Fruit fly (Drosophila melanogaster) whole organism, embryonic: ENCODE measurements around the gene Prosalpha6.
A peak's percentile ranks its signal among the peaks of the same experiment; 100 is the strongest.

Source experiments
- ATbp ChIP-seq: fragments of 200-800 bp; sonication (Bioruptor generic); optimal IDR thresholded peaks from 2 replicates; lab custom pipeline; 2017; ENCODE audit warnings: missing biosample characterization, mild to moderate bottlenecking, missing genetic modification characterization, missing genetic modification reagents
- CG10543 ChIP-seq: fragments of 200-800 bp; sonication (Bioruptor generic); optimal IDR thresholded peaks from 3 replicates; lab custom pipeline; 2017; ENCODE audit warnings: missing biosample characterization, mild to moderate bottlenecking, missing genetic modification characterization, moderate library complexity
- CG11398 ChIP-seq: fragments of 200-800 bp; sonication (Bioruptor generic); optimal IDR thresholded peaks from 2 replicates; lab custom pipeline; 2016; ENCODE audit warnings: missing biosample characterization, missing genetic modification characterization
- CG14710 ChIP-seq: fragments of 200-800 bp; sonication (Bioruptor generic); optimal IDR thresholded peaks from 3 replicates; lab custom pipeline; 2019; ENCODE audit warnings: missing biosample characterization, mild to moderate bottlenecking, missing genetic modification characterization, moderate library complexity
- CG15479 ChIP-seq: fragments of 200-800 bp; sonication (Bioruptor generic); optimal IDR thresholded peaks from 3 replicates; lab custom pipeline; 2019; ENCODE audit warnings: missing biosample characterization, mild to moderate bottlenecking, missing genetic modification characterization, moderate library complexity
- CG17385 ChIP-seq: fragments of 200-800 bp; sonication (Bioruptor generic); optimal IDR thresholded peaks from 3 replicates; lab custom pipeline; 2018; ENCODE audit warnings: missing biosample characterization, mild to moderate bottlenecking, missing genetic modification characterization
- CG18011 ChIP-seq: fragments of 200-800 bp; sonication (Bioruptor generic); optimal IDR thresholded peaks from 2 replicates; lab custom pipeline; 2017; ENCODE audit warnings: missing biosample characterization, missing genetic modification characterization, mild to moderate bottlenecking, moderate library complexity, missing genotype
- CG18262 ChIP-seq: fragments of 200-800 bp; optimal IDR thresholded peaks from 3 replicates; lab custom pipeline; 2019; ENCODE audit warnings: missing biosample characterization, mild to moderate bottlenecking, missing genetic modification characterization, moderate library complexity
- CG18599 ChIP-seq: fragments of 200-800 bp; sonication (Bioruptor generic); optimal IDR thresholded peaks from 3 replicates; lab custom pipeline; 2017; ENCODE audit warnings: missing biosample characterization, missing genetic modification characterization, mild to moderate bottlenecking, moderate library complexity, missing genetic modification reagents
- CG2120 ChIP-seq: fragments of 200-800 bp; sonication (Bioruptor generic); optimal IDR thresholded peaks from 3 replicates; lab custom pipeline; 2016; ENCODE audit warnings: missing biosample characterization, missing genetic modification characterization
- CG2199 ChIP-seq: fragments of 200-800 bp; sonication (Bioruptor generic); IDR thresholded peaks from 3 replicates; pipeline ENCODE4 v1.3.6; 2022; ENCODE audit warnings: missing biosample characterization, missing genetic modification characterization
- CG32772 ChIP-seq: fragments of 200-800 bp; sonication (Bioruptor generic); IDR thresholded peaks from 2 replicates; pipeline ENCODE4 v1.3.6; 2022; ENCODE audit warnings: missing biosample characterization, missing genetic modification characterization
- CG33213 ChIP-seq: fragments of 200-800 bp; sonication (Bioruptor generic); optimal IDR thresholded peaks from 3 replicates; lab custom pipeline; 2016; ENCODE audit warnings: missing biosample characterization, missing genetic modification characterization
- CG3726 ChIP-seq: fragments of 200-800 bp; sonication (Bioruptor generic); IDR thresholded peaks from 3 replicates; pipeline ENCODE4, ENCODE4 v1.3.6; 2022; ENCODE audit warnings: missing biosample characterization, missing genetic modification characterization
- CG3995 ChIP-seq: fragments of 200-800 bp; sonication (Bioruptor generic); optimal IDR thresholded peaks from 3 replicates; lab custom pipeline; 2016; ENCODE audit warnings: missing biosample characterization, missing genetic modification characterization
- CG4424 ChIP-seq: fragments of 200-800 bp; sonication (Bioruptor generic); optimal IDR thresholded peaks from 3 replicates; lab custom pipeline; 2016; ENCODE audit warnings: missing biosample characterization, missing genetic modification characterization
- CG6175 ChIP-seq: fragments of 200-800 bp; sonication (Bioruptor generic); IDR thresholded peaks from 3 replicates; pipeline ENCODE4 v1.3.6; 2022; ENCODE audit warnings: missing biosample characterization, missing genetic modification characterization
- CG7556 ChIP-seq: fragments of 200-800 bp; sonication (Bioruptor generic); optimal IDR thresholded peaks from 2 replicates; lab custom pipeline; 2017; ENCODE audit warnings: missing biosample characterization, mild to moderate bottlenecking, missing genetic modification characterization
- CG7963 ChIP-seq: fragments of 200-800 bp; sonication (Bioruptor generic); IDR thresholded peaks from 3 replicates; pipeline ENCODE4 v1.3.6; 2022; ENCODE audit warnings: missing biosample characterization, missing genetic modification characterization; ENCODE audit not compliant: partially characterized antibody
- CHES-1-like ChIP-seq: fragments of 200-800 bp; sonication (Bioruptor generic); optimal IDR thresholded peaks from 2 replicates; lab custom pipeline; 2016; ENCODE audit warnings: missing biosample characterization, missing genetic modification characterization
- D19A ChIP-seq: fragments of 200-800 bp; optimal IDR thresholded peaks from 3 replicates; lab custom pipeline; 2019; ENCODE audit warnings: missing biosample characterization, mild to moderate bottlenecking, missing genetic modification characterization, moderate library complexity
- Dbx ChIP-seq: fragments of 200-800 bp; sonication (Bioruptor generic); IDR thresholded peaks from 3 replicates; pipeline ENCODE4 v1.3.6; 2022; ENCODE audit warnings: missing biosample characterization, missing genetic modification characterization
- Dll ChIP-seq: fragments of 200-800 bp; sonication (Bioruptor generic); IDR thresholded peaks from 4 replicates; pipeline ENCODE4 v1.3.6; 2022; ENCODE audit warnings: missing biosample characterization, missing genetic modification characterization; ENCODE audit not compliant: partially characterized antibody
- Dref ChIP-seq: fragments of 200-800 bp; sonication (Bioruptor generic); IDR thresholded peaks from 2 replicates; pipeline ENCODE4 v1.3.6; 2022; ENCODE audit warnings: missing biosample characterization, missing genetic modification characterization
- Ets97D ChIP-seq: fragments of 200-800 bp; sonication (Bioruptor generic); optimal IDR thresholded peaks from 3 replicates; lab custom pipeline; 2016; ENCODE audit warnings: missing biosample characterization, missing genetic modification characterization
- H15 ChIP-seq: fragments of 200-800 bp; sonication (Bioruptor generic); IDR thresholded peaks from 3 replicates; pipeline ENCODE4 v1.3.6; 2022; ENCODE audit warnings: missing biosample characterization, missing genetic modification characterization
- HLH3B ChIP-seq: fragments of 200-800 bp; sonication (Bioruptor generic); IDR thresholded peaks from 2 replicates; pipeline ENCODE4 v1.3.6; 2022; ENCODE audit warnings: missing biosample characterization, missing genetic modification characterization
- Hey ChIP-seq: fragments of 200-800 bp; sonication (Bioruptor generic); optimal IDR thresholded peaks from 3 replicates; lab custom pipeline; 2018; ENCODE audit warnings: missing biosample characterization, mild to moderate bottlenecking, missing genetic modification characterization
- Lpt ChIP-seq: fragments of >200 bp; optimal IDR thresholded peaks from 2 replicates; lab custom pipeline; 2018; ENCODE audit warnings: missing biosample characterization, missing genetic modification characterization
- Pdp1 ChIP-seq, 2 experiments: fragments of 200-800 bp; sonication (Bioruptor generic); optimal IDR thresholded peaks; 3 replicates each; lab custom pipeline; 2016; ENCODE audit warnings: missing biosample characterization in 2 of 2, missing genetic modification characterization in 2 of 2, mild to moderate bottlenecking in 1 of 2, moderate library complexity in 1 of 2
- Sin3A ChIP-seq: fragments of >200 bp; optimal IDR thresholded peaks from 2 replicates; lab custom pipeline; 2018
- Taf1 ChIP-seq: fragments of 200-800 bp; sonication (Bioruptor generic); IDR thresholded peaks from 2 replicates; pipeline ENCODE4 v1.3.6; 2022; ENCODE audit warnings: missing biosample characterization, missing genetic modification characterization
- YL-1 ChIP-seq: fragments of 200-800 bp; sonication (Bioruptor generic); optimal IDR thresholded peaks from 3 replicates; lab custom pipeline; 2017; ENCODE audit warnings: missing biosample characterization, mild to moderate bottlenecking, missing genetic modification characterization
- abd-A ChIP-seq: fragments of 200-800 bp; sonication (Bioruptor generic); optimal IDR thresholded peaks from 3 replicates; lab custom pipeline; 2019; ENCODE audit warnings: missing biosample characterization, mild to moderate bottlenecking, missing genetic modification characterization, moderate library complexity
- az2 ChIP-seq: fragments of 200-800 bp; sonication (Bioruptor generic); optimal IDR thresholded peaks from 3 replicates; lab custom pipeline; 2016; ENCODE audit warnings: missing biosample characterization, missing genetic modification characterization
- bcd ChIP-seq: fragments of 200-800 bp; sonication (Bioruptor generic); optimal IDR thresholded peaks from 2 replicates; lab custom pipeline; 2017; ENCODE audit warnings: missing biosample characterization, mild to moderate bottlenecking, missing genetic modification characterization
- cad ChIP-seq: fragments of >200 bp; optimal IDR thresholded peaks from 2 replicates; lab custom pipeline; 2017; ENCODE audit warnings: missing biosample characterization, missing genetic modification characterization
- cg ChIP-seq: fragments of 200-800 bp; sonication (Bioruptor generic); optimal IDR thresholded peaks from 3 replicates; lab custom pipeline; 2019; ENCODE audit warnings: missing biosample characterization, mild to moderate bottlenecking, missing genetic modification characterization, moderate library complexity
- crol ChIP-seq: fragments of 200-800 bp; sonication (Bioruptor generic); IDR thresholded peaks from 2 replicates; pipeline ENCODE4 v1.3.6; 2022; ENCODE audit warnings: missing biosample characterization, missing genetic modification characterization
- eve ChIP-seq, 2 experiments: fragments of >200 bp; optimal IDR thresholded peaks; 2 replicates each; lab custom pipeline; 2017; ENCODE audit warnings: missing biosample characterization in 2 of 2, missing genetic modification characterization in 2 of 2
- ewg ChIP-seq: fragments of 200-800 bp; sonication (Bioruptor generic); optimal IDR thresholded peaks from 3 replicates; lab custom pipeline; 2017; ENCODE audit warnings: mild to moderate bottlenecking, missing biosample characterization, missing genetic modification reagents, missing genetic modification characterization
- lmd ChIP-seq: fragments of 200-800 bp; sonication (Bioruptor generic); IDR thresholded peaks from 2 replicates; pipeline ENCODE4 v1.3.6; 2022; ENCODE audit warnings: missing biosample characterization, missing genetic modification characterization
- nerfin-1 ChIP-seq: fragments of 200-800 bp; sonication (Bioruptor generic); optimal IDR thresholded peaks from 3 replicates; lab custom pipeline; 2019; ENCODE audit warnings: missing biosample characterization, mild to moderate bottlenecking, missing genetic modification characterization, moderate library complexity
- oc ChIP-seq: fragments of 200-800 bp; sonication (Bioruptor generic); optimal IDR thresholded peaks from 2 replicates; lab custom pipeline; 2018; ENCODE audit warnings: missing biosample characterization, mild to moderate bottlenecking, missing genetic modification characterization, moderate library complexity
- scrt ChIP-seq: fragments of 200-800 bp; sonication (Bioruptor generic); optimal IDR thresholded peaks from 2 replicates; lab custom pipeline; 2018; ENCODE audit warnings: missing biosample characterization, mild to moderate bottlenecking, missing genetic modification characterization, moderate library complexity
- sens ChIP-seq: fragments of 200-800 bp; sonication (Bioruptor generic); peaks from one replicate; lab custom pipeline; 2016; ENCODE audit warnings: missing biosample characterization, missing genetic modification characterization
- wek ChIP-seq: fragments of 200-800 bp; sonication (Bioruptor generic); optimal IDR thresholded peaks from 3 replicates; lab custom pipeline; 2018; ENCODE audit warnings: missing biosample characterization, mild to moderate bottlenecking, missing genetic modification characterization, moderate library complexity

Gene Prosalpha6

dm6 chr2L:10210631-10211557 is 10.3 kb upstream of the Prosalpha6 start, which contains the start of the genes CG5727 and ath (continued):
- peak; percentile 72 for TF ChIP-seq sens
- TF ChIP-seq Sin3A = no peak
- no peak for TF ChIP-seq lmd (GFP tag; lab: Robert Waterston, UW)
- no peak for TF ChIP-seq CG18599 (GFP tag; lab: Kevin White, UChicago)
- TF ChIP-seq CG3995 (GFP tag; lab: Kevin White, UChicago) = peak; percentile 15
- no peak for TF ChIP-seq CG18011 (GFP tag; lab: Kevin White, UChicago)
- no peak for TF ChIP-seq CG3726 (GFP tag; lab: Robert Waterston, UW)
- peak; percentile 42 for TF ChIP-seq CG14710 (tag; lab: Kevin White, UChicago)
- TF ChIP-seq CG10543 (GFP tag; lab: Kevin White, UChicago) = no peak
- TF ChIP-seq az2 (GFP tag; lab: Kevin White, UChicago) = no peak

dm6 chr2L:10220010-10220409 is 1.1 kb upstream of the Prosalpha6 start:
- TF ChIP-seq Dref (GFP tag; lab: Robert Waterston, UW) = no peak
- TF ChIP-seq Ets97D (GFP tag; lab: Kevin White, UChicago) = no peak
- no peak for TF ChIP-seq CG17385 (GFP tag; lab: Kevin White, UChicago)
- TF ChIP-seq scrt (GFP tag; lab: Kevin White, UChicago) = peak; percentile 36
- no peak for TF ChIP-seq CG18262 (tag; lab: Kevin White, UChicago)
- TF ChIP-seq Dbx (GFP tag; lab: Robert Waterston, UW) = no peak
- no peak for TF ChIP-seq ATbp (GFP tag; lab: Kevin White, UChicago)
- TF ChIP-seq HLH3B (GFP tag; lab: Robert Waterston, UW) = 0 out of 2 replicates have a peak, but pooled peaks have one; percentile 8
- no peak for TF ChIP-seq Lpt (GFP tag; lab: Kevin White, UChicago)
- no peak for TF ChIP-seq CG32772
- TF ChIP-seq CG33213 (GFP tag; lab: Kevin White, UChicago) = no peak
- no peak for TF ChIP-seq YL-1 (GFP tag; lab: Kevin White, UChicago)
- TF ChIP-seq cg (GFP tag; lab: Kevin White, UChicago) = no peak
- TF ChIP-seq CG11398 (GFP tag; lab: Kevin White, UChicago) = no peak
- TF ChIP-seq sens = peak; percentile 40
- TF ChIP-seq CG7963 (GFP tag; lab: Robert Waterston, UW) = no peak
- TF ChIP-seq oc (tag; lab: Kevin White, UChicago) = no peak
- TF ChIP-seq Dll (GFP tag; lab: Robert Waterston, UW) = no peak
- no peak for TF ChIP-seq ewg (GFP tag; lab: Kevin White, UChicago)
- no peak for TF ChIP-seq wek (GFP tag; lab: Kevin White, UChicago)
- 0 out of 3 replicates have a peak, but pooled peaks have one; percentile 32 for TF ChIP-seq CG2199 (GFP tag; lab: Robert Waterston, UW)
- TF ChIP-seq CG6175 (GFP tag; lab: Robert Waterston, UW) = no peak
- no peak for TF ChIP-seq Hey (tag; lab: Kevin White, UChicago)
- TF ChIP-seq bcd (GFP tag; lab: Kevin White, UChicago) = no peak
- TF ChIP-seq D19A (tag; lab: Kevin White, UChicago) = no peak
- TF ChIP-seq CG4424 (GFP tag; lab: Kevin White, UChicago) = no peak
- no peak for TF ChIP-seq CHES-1-like
- no peak for TF ChIP-seq crol (GFP tag; lab: Robert Waterston, UW)
- no peak for TF ChIP-seq CG2120 (GFP tag; lab: Kevin White, UChicago)
- TF ChIP-seq nerfin-1 (tag; lab: Kevin White, UChicago) = peak; percentile 52
- TF ChIP-seq cad (GFP tag; lab: Kevin White, UChicago) = peak; percentile 5
- peak in 1 of 2 experiments; percentile 75 for TF ChIP-seq eve (GFP tag; optimal IDR thresholded peaks at IDR 0.05; lab: Kevin White, UChicago)
- no peak for TF ChIP-seq Taf1 (GFP tag; lab: Robert Waterston, UW)
- no peak for TF ChIP-seq abd-A (tag; lab: Kevin White, UChicago)
- peak; percentile 14 for TF ChIP-seq CG15479 (GFP tag; lab: Kevin White, UChicago)
- TF ChIP-seq Pdp1 (GFP tag; optimal IDR thresholded peaks at IDR 0.05; lab: Kevin White, UChicago) = peak in 1 of 2 experiments; percentile 96
- no peak for TF ChIP-seq CG7556 (GFP tag; lab: Kevin White, UChicago)
- no peak for TF ChIP-seq H15 (GFP tag; lab: Robert Waterston, UW)
- TF ChIP-seq CG18599 (GFP tag; lab: Kevin White, UChicago) = no peak
